In the genomic region with DNA sequence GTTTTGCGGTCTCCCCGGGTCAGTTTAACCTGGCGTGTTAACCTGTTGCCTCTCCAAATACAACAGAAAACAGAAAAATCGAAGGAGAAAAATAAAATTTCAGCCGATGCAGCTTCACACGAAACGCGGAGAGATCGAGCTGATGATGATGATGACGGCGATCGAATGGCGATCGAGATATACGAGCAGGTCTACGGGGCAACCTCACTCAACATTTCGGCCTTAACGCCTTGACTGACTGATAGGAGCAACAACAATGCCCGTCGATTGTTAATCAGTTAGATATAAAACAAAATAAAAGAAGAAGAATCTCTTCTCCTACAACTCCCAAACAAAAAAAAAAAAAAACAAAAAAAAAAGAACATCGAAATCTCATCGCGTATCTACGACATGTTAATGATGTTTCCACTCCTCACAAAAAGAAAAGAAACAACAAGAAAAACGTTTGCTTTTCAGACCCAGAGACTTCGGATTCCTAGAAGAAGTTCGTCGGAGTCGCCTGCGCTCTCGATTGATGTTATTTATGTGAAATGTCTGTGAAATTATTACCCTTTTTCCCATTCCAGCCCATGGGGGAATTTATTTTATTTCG, we compare ENCODE assay signal across 2 fruit fly cellular contexts.
TF ChIP-seq lines count a peak whose summit lies in the region.

No protein-coding gene starts in this region.

- no peak for TF ChIP-seq CTCF in whole organism, embryonic (GFP tag; optimal IDR thresholded peaks at IDR 0.05; lab: Kevin White, UChicago)

TF ChIP-seq in whole organism, embryonic, 481 proteins besides CTCF, POLR2A, EP300 and RAD21:
- no peak for TF ChIP-seq cato (GFP tag; optimal IDR thresholded peaks at IDR 0.05; lab: Kevin White, UChicago; ENCODE audit: borderline replicate concordance)
- 0 out of 4 replicates have a peak, but pooled peaks have one; percentile 46 for TF ChIP-seq chinmo (GFP tag; IDR thresholded peaks at IDR 0.05; lab: Robert Waterston, UW; ENCODE audit: partially characterized antibody)
- TF ChIP-seq grn (GFP tag; optimal IDR thresholded peaks at IDR 0.05; lab: Kevin White, UChicago) = peak; percentile 91
- peak; percentile 6 for TF ChIP-seq kni (GFP tag; optimal IDR thresholded peaks at IDR 0.05; lab: Kevin White, UChicago)
- peak; percentile 51 for TF ChIP-seq CG4360 (GFP tag; IDR thresholded peaks at IDR 0.05; lab: Robert Waterston, UW)
- no peak for TF ChIP-seq B-H2 (GFP tag; optimal IDR thresholded peaks at IDR 0.05; lab: Kevin White, UChicago)
- no peak for TF ChIP-seq repo (GFP tag; optimal IDR thresholded peaks at IDR 0.05; lab: Kevin White, UChicago)
- no peak for TF ChIP-seq twi (tag; optimal IDR thresholded peaks at IDR 0.05; lab: Kevin White, UChicago)
- TF ChIP-seq Stat92E (GFP tag; optimal IDR thresholded peaks at IDR 0.05; lab: Kevin White, UChicago) = peak in 1 of 3 experiments; percentile 85
- TF ChIP-seq CG13894 (tag; optimal IDR thresholded peaks at IDR 0.05; lab: Kevin White, UChicago) = peak; percentile 52
- TF ChIP-seq sim (GFP tag; IDR thresholded peaks at IDR 0.05; lab: Robert Waterston, UW) = no peak
- no peak for TF ChIP-seq nerfin-1 (tag; optimal IDR thresholded peaks at IDR 0.05; lab: Kevin White, UChicago)
- TF ChIP-seq CG10321 (GFP tag; IDR thresholded peaks at IDR 0.05; lab: Robert Waterston, UW) = no peak
- TF ChIP-seq CG1602 (GFP tag; optimal IDR thresholded peaks at IDR 0.05; lab: Kevin White, UChicago) = no peak
- TF ChIP-seq CG9876 (GFP tag; optimal IDR thresholded peaks at IDR 0.05; lab: Kevin White, UChicago) = no peak
- no peak for TF ChIP-seq jigr1 (GFP tag; IDR thresholded peaks at IDR 0.05; lab: Robert Waterston, UW)
- TF ChIP-seq z (GFP tag; IDR thresholded peaks at IDR 0.05; lab: Robert Waterston, UW) = peak; percentile 23; the same call in 1 of the 3 replicates
- TF ChIP-seq CG3281 (GFP tag; optimal IDR thresholded peaks at IDR 0.05; lab: Kevin White, UChicago) = no peak
- no peak for TF ChIP-seq abd-A (tag; optimal IDR thresholded peaks at IDR 0.05; lab: Kevin White, UChicago)
- TF ChIP-seq sqz (GFP tag; optimal IDR thresholded peaks at IDR 0.05; lab: Kevin White, UChicago) = peak; percentile 84
- no peak for TF ChIP-seq gce (GFP tag; IDR thresholded peaks at IDR 0.05; lab: Robert Waterston, UW)
- TF ChIP-seq Hr78 (GFP tag; optimal IDR thresholded peaks at IDR 0.05; lab: Kevin White, UChicago) = peak in 1 of 2 experiments; percentile 21
- TF ChIP-seq NC2α (GFP tag; optimal IDR thresholded peaks at IDR 0.05; lab: Kevin White, UChicago) = no peak
- TF ChIP-seq CG6791 (GFP tag; IDR thresholded peaks at IDR 0.05; lab: Robert Waterston, UW; ENCODE audit: partially characterized antibody) = 0 out of 3 replicates have a peak, but pooled peaks have one; percentile 11
- peak; percentile 37; the same call in 1 of the 3 replicates for TF ChIP-seq CG2199 (GFP tag; IDR thresholded peaks at IDR 0.05; lab: Robert Waterston, UW)
- TF ChIP-seq pros (GFP tag; optimal IDR thresholded peaks at IDR 0.05; lab: Kevin White, UChicago) = peak; percentile 14

TF ChIP-seq in whole organism, prepupa, 60 proteins besides CTCF, POLR2A, EP300 and RAD21:
- TF ChIP-seq CG32006 (GFP tag; optimal IDR thresholded peaks at IDR 0.05; lab: Kevin White, UChicago) (no peak), CG6808 (GFP tag; optimal IDR thresholded peaks at IDR 0.05; lab: Kevin White, UChicago) (no peak), vri (GFP tag; optimal IDR thresholded peaks at IDR 0.05; lab: Kevin White, UChicago) (no peak), eg (GFP tag; IDR thresholded peaks at IDR 0.05; lab: Robert Waterston, UW) (no peak), CG6163 (GFP tag; IDR thresholded peaks at IDR 0.05; lab: Robert Waterston, UW) (0 out of 3 replicates have a peak, but pooled peaks have one; percentile 12)
